Fruit fly (Drosophila melanogaster) whole organism, embryonic: ENCODE data around the gene Fdx1.

Experiments
- Asciz ChIP-seq: fragments of 200-800 bp; sonication (Bioruptor generic); optimal IDR thresholded peaks from 2 replicates; lab custom pipeline; 2017; ENCODE audit warnings: missing biosample characterization, mild to moderate bottlenecking, missing genetic modification characterization, missing genetic modification reagents
- Atf3 ChIP-seq: fragments of 200-800 bp; sonication (Bioruptor generic); optimal IDR thresholded peaks from 3 replicates; lab custom pipeline; 2016; ENCODE audit warnings: missing biosample characterization, missing genetic modification characterization
- CG10147 ChIP-seq: fragments of 200-800 bp; sonication (Bioruptor generic); optimal IDR thresholded peaks from 2 replicates; lab custom pipeline; 2019; ENCODE audit warnings: missing biosample characterization, mild to moderate bottlenecking, missing genetic modification characterization, moderate library complexity
- CG10321 ChIP-seq: fragments of 200-800 bp; sonication (Bioruptor generic); IDR thresholded peaks from 2 replicates; pipeline ENCODE4 v1.3.6; 2022; ENCODE audit warnings: missing biosample characterization, missing genetic modification characterization
- CG10431 ChIP-seq: fragments of 200-800 bp; sonication (Bioruptor generic); optimal IDR thresholded peaks from 3 replicates; lab custom pipeline; 2018; ENCODE audit warnings: missing biosample characterization, mild to moderate bottlenecking, missing genetic modification characterization
- CG11695 ChIP-seq: fragments of 200-800 bp; sonication (Bioruptor generic); IDR thresholded peaks from 3 replicates; pipeline ENCODE4 v1.3.6; 2022; ENCODE audit warnings: missing biosample characterization, missing genetic modification characterization
- CG11723 ChIP-seq: fragments of 200-800 bp; sonication (Bioruptor generic); optimal IDR thresholded peaks from 2 replicates; lab custom pipeline; 2017; ENCODE audit warnings: missing biosample characterization, mild to moderate bottlenecking, missing genetic modification characterization
- CG12104 ChIP-seq: fragments of 200-800 bp; sonication (Bioruptor generic); optimal IDR thresholded peaks from 3 replicates; lab custom pipeline; 2016; ENCODE audit warnings: missing biosample characterization, missing genetic modification characterization
- CG1233 ChIP-seq: fragments of 200-800 bp; sonication (Bioruptor generic); optimal IDR thresholded peaks from 4 replicates; lab custom pipeline; 2018; ENCODE audit warnings: missing biosample characterization, mild to moderate bottlenecking, missing genetic modification characterization
- CG13894 ChIP-seq: fragments of 200-800 bp; sonication (Bioruptor generic); optimal IDR thresholded peaks from 3 replicates; lab custom pipeline; 2018; ENCODE audit warnings: missing biosample characterization, mild to moderate bottlenecking, missing genetic modification characterization, moderate library complexity
- CG17385 ChIP-seq: fragments of 200-800 bp; sonication (Bioruptor generic); optimal IDR thresholded peaks from 3 replicates; lab custom pipeline; 2018; ENCODE audit warnings: missing biosample characterization, mild to moderate bottlenecking, missing genetic modification characterization
- CG17829 ChIP-seq: fragments of 200-800 bp; optimal IDR thresholded peaks from 2 replicates; lab custom pipeline; 2019; ENCODE audit warnings: missing biosample characterization, mild to moderate bottlenecking, missing genetic modification characterization, moderate library complexity
- CG18599 ChIP-seq: fragments of 200-800 bp; sonication (Bioruptor generic); optimal IDR thresholded peaks from 3 replicates; lab custom pipeline; 2017; ENCODE audit warnings: missing biosample characterization, missing genetic modification characterization, mild to moderate bottlenecking, moderate library complexity, missing genetic modification reagents
- CG2202 ChIP-seq: fragments of 200-800 bp; sonication (Bioruptor generic); optimal IDR thresholded peaks from 2 replicates; lab custom pipeline; 2018; ENCODE audit warnings: missing biosample characterization, mild to moderate bottlenecking, missing genetic modification characterization
- CG3726 ChIP-seq: fragments of 200-800 bp; sonication (Bioruptor generic); IDR thresholded peaks from 3 replicates; pipeline ENCODE4, ENCODE4 v1.3.6; 2022; ENCODE audit warnings: missing biosample characterization, missing genetic modification characterization
- CG4328 ChIP-seq: fragments of 200-800 bp; sonication (Bioruptor generic); optimal IDR thresholded peaks from 3 replicates; lab custom pipeline; 2017; ENCODE audit warnings: missing biosample characterization, missing genetic modification reagents, missing genetic modification characterization
- CG6654 ChIP-seq: fragments of 200-800 bp; sonication (Bioruptor generic); optimal IDR thresholded peaks from 2 replicates; lab custom pipeline; 2017; ENCODE audit warnings: missing biosample characterization, mild to moderate bottlenecking, missing genetic modification characterization
- CG6689 ChIP-seq: fragments of 200-800 bp; sonication (Bioruptor generic); IDR thresholded peaks from 2 replicates; pipeline ENCODE4 v1.3.6; 2022; ENCODE audit warnings: missing biosample characterization, missing genetic modification characterization
- CG7928 ChIP-seq: fragments of 200-800 bp; sonication (Bioruptor generic); optimal IDR thresholded peaks from 2 replicates; lab custom pipeline; 2017; ENCODE audit warnings: missing biosample characterization, mild to moderate bottlenecking, missing genetic modification characterization
- CG8478 ChIP-seq: fragments of >200 bp; optimal IDR thresholded peaks from 2 replicates; lab custom pipeline; 2018
- CrebB ChIP-seq: fragments of 200-800 bp; sonication (Bioruptor generic); optimal IDR thresholded peaks from 3 replicates; lab custom pipeline; 2018; ENCODE audit warnings: missing biosample characterization, mild to moderate bottlenecking, missing genetic modification characterization
- Dad ChIP-seq: fragments of 200-800 bp; sonication (Bioruptor generic); optimal IDR thresholded peaks from 3 replicates; lab custom pipeline; 2016; ENCODE audit warnings: missing biosample characterization, missing genetic modification characterization
- Dfd ChIP-seq, 2 experiments: fragments of >200 bp; optimal IDR thresholded peaks; 2 replicates each; lab custom pipeline; 2017; ENCODE audit warnings: missing biosample characterization in 2 of 2, missing genetic modification characterization in 2 of 2
- GATAe ChIP-seq: fragments of 200-800 bp; sonication (Bioruptor generic); conservative IDR thresholded peaks from 2 replicates; pipeline ENCODE4 v1.3.6; 2022; ENCODE audit warnings: missing biosample characterization, missing genetic modification characterization
- HLH3B ChIP-seq: fragments of 200-800 bp; sonication (Bioruptor generic); IDR thresholded peaks from 2 replicates; pipeline ENCODE4 v1.3.6; 2022; ENCODE audit warnings: missing biosample characterization, missing genetic modification characterization
- Hsf ChIP-seq: fragments of 200-800 bp; sonication (Bioruptor generic); optimal IDR thresholded peaks from 3 replicates; lab custom pipeline; 2016; ENCODE audit warnings: missing biosample characterization, missing genetic modification characterization
- Kr ChIP-seq: fragments of 200-800 bp; sonication (Bioruptor generic); optimal IDR thresholded peaks from 2 replicates; lab custom pipeline; 2017; ENCODE audit warnings: missing biosample characterization, mild to moderate bottlenecking, missing genetic modification characterization
- Oaz ChIP-seq: fragments of 200-800 bp; sonication (Bioruptor generic); IDR thresholded peaks from 2 replicates; pipeline ENCODE4 v1.3.6; 2022; ENCODE audit warnings: missing biosample characterization, missing genetic modification characterization
- Sox102F ChIP-seq: fragments of 200-800 bp; sonication (Bioruptor generic); optimal IDR thresholded peaks from 2 replicates; lab custom pipeline; 2018; ENCODE audit warnings: missing biosample characterization, mild to moderate bottlenecking, missing genetic modification characterization, moderate library complexity
- Tbp ChIP-seq: fragments of >200 bp; optimal IDR thresholded peaks from 2 replicates; lab custom pipeline; 2018; ENCODE audit warnings: missing biosample characterization, missing genetic modification characterization
- ac ChIP-seq: fragments of 200-800 bp; sonication (Bioruptor generic); optimal IDR thresholded peaks from 3 replicates; lab custom pipeline; 2017; ENCODE audit warnings: missing biosample characterization, mild to moderate bottlenecking, missing genetic modification characterization
- ap ChIP-seq: fragments of 200-800 bp; sonication (Bioruptor generic); IDR thresholded peaks from 2 replicates; pipeline ENCODE4 v1.3.6; 2022; ENCODE audit warnings: missing biosample characterization, missing genetic modification characterization
- br ChIP-seq: fragments of >200 bp; optimal IDR thresholded peaks from 2 replicates; lab custom pipeline; 2017
- cas ChIP-seq: fragments of 200-800 bp; sonication (Bioruptor generic); IDR thresholded peaks from 2 replicates; pipeline ENCODE4 v1.3.6; 2022; ENCODE audit warnings: missing biosample characterization, missing genetic modification characterization
- chinmo ChIP-seq: fragments of 200-800 bp; sonication (Bioruptor generic); IDR thresholded peaks from 4 replicates; pipeline ENCODE4 v1.3.6; 2022; ENCODE audit warnings: missing biosample characterization, missing genetic modification characterization; ENCODE audit not compliant: partially characterized antibody
- crol ChIP-seq: fragments of 200-800 bp; sonication (Bioruptor generic); IDR thresholded peaks from 2 replicates; pipeline ENCODE4 v1.3.6; 2022; ENCODE audit warnings: missing biosample characterization, missing genetic modification characterization
- emc ChIP-seq: fragments of 200-800 bp; sonication (Bioruptor generic); optimal IDR thresholded peaks from 2 replicates; lab custom pipeline; 2016; ENCODE audit warnings: missing biosample characterization, missing genetic modification characterization
- en ChIP-seq: fragments of 200-800 bp; sonication (Bioruptor generic); optimal IDR thresholded peaks from 2 replicates; lab custom pipeline; 2016; ENCODE audit warnings: missing biosample characterization, missing genetic modification characterization
- esg ChIP-seq: fragments of 200-800 bp; sonication (Bioruptor generic); conservative IDR thresholded peaks from 2 replicates; pipeline ENCODE4 v1.3.6; 2022; ENCODE audit warnings: missing biosample characterization, missing genetic modification characterization
- ewg ChIP-seq: fragments of 200-800 bp; sonication (Bioruptor generic); optimal IDR thresholded peaks from 3 replicates; lab custom pipeline; 2017; ENCODE audit warnings: mild to moderate bottlenecking, missing biosample characterization, missing genetic modification reagents, missing genetic modification characterization
- eyg ChIP-seq: fragments of 200-800 bp; sonication (Bioruptor generic); optimal IDR thresholded peaks from 3 replicates; lab custom pipeline; 2016; ENCODE audit warnings: missing biosample characterization, missing genetic modification characterization
- gfzf ChIP-seq: fragments of 200-800 bp; sonication (Bioruptor generic); optimal IDR thresholded peaks from 2 replicates; lab custom pipeline; 2016; ENCODE audit warnings: missing biosample characterization, mild to moderate bottlenecking, missing genetic modification characterization, moderate library complexity
- gsb ChIP-seq: fragments of 200-800 bp; sonication (Bioruptor generic); IDR thresholded peaks from 2 replicates; pipeline ENCODE4 v1.3.6; 2022; ENCODE audit warnings: missing biosample characterization, missing genetic modification characterization
- odd ChIP-seq: fragments of 200-800 bp; sonication (Bioruptor generic); optimal IDR thresholded peaks from 2 replicates; lab custom pipeline; 2017; ENCODE audit warnings: missing biosample characterization, mild to moderate bottlenecking, missing genetic modification characterization
- psq ChIP-seq: fragments of 200-800 bp; sonication (Bioruptor generic); optimal IDR thresholded peaks from 2 replicates; lab custom pipeline; 2017; ENCODE audit warnings: missing biosample characterization, missing genetic modification characterization
- slou ChIP-seq: fragments of 200-800 bp; sonication (Bioruptor generic); optimal IDR thresholded peaks from 3 replicates; lab custom pipeline; 2016; ENCODE audit warnings: missing biosample characterization, missing genetic modification characterization
- ssp ChIP-seq: fragments of 200-800 bp; sonication (Bioruptor generic); IDR thresholded peaks from 2 replicates; pipeline ENCODE4 v1.3.6; 2022; ENCODE audit warnings: missing biosample characterization, missing genetic modification characterization
- stwl ChIP-seq: fragments of 200-800 bp; sonication (Bioruptor generic); optimal IDR thresholded peaks from 3 replicates; lab custom pipeline; 2018; ENCODE audit warnings: missing biosample characterization, mild to moderate bottlenecking, missing genetic modification characterization, moderate library complexity
- tap ChIP-seq: fragments of 200-800 bp; optimal IDR thresholded peaks from 3 replicates; lab custom pipeline; 2019; ENCODE audit warnings: missing biosample characterization, mild to moderate bottlenecking, missing genetic modification characterization, moderate library complexity
- vfl ChIP-seq: fragments of 200-800 bp; sonication (Bioruptor generic); optimal IDR thresholded peaks from 2 replicates; lab custom pipeline; 2016; ENCODE audit warnings: missing biosample characterization, missing genetic modification characterization
- z ChIP-seq: fragments of 200-800 bp; sonication (Bioruptor generic); IDR thresholded peaks from 3 replicates; pipeline ENCODE4 v1.3.6; 2022; ENCODE audit warnings: missing biosample characterization, missing genetic modification characterization

The Fdx1 gene

DNA sequence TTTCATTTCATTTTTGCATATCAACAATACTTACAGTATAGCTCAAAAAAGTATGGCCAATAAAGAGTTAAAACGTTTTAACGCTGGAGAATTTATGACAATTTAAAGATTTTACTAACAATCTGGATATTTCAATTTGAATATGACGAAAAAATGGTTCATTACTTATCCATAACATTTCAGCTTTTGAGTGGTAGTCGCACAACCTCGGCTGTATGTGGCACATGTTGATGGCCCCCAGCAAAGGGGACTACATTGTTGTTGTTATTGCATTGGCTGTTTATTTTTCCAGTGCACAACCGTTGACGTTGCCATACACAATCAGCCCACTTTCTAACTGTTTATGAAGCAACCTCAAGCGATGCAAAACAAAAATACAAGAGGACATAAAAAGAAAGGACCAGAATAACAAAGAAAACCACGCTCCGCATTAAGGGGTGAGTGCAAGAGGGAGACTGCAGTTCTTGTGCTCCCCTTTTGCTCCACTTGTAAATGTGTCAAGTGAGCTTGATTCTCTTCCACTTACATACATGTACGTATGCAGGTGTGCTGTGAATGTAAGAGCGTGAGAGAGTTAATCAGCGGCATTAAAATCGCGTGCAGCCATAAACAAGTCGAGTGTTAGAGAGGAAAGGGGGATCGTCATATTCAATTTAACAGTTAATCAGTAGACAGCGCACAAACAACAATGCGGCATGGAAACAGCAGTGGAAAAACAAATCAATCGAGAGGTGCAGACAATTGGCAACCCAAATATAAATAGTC is 49.2 kb upstream of the Fdx1 start (continued):
- TF ChIP-seq CG10321 (GFP tag; lab: Robert Waterston, UW) (no peak), CG8478 (no peak), en (peak; percentile 3), GATAe (GFP tag; lab: Robert Waterston, UW) (no peak), gfzf (no peak), tap (tag; lab: Kevin White, UChicago) (peak; percentile 44), CG17829 (tag; lab: Kevin White, UChicago) (peak; percentile 2), Asciz (peak; percentile 52), Dfd (GFP tag; optimal IDR thresholded peaks at IDR 0.05; lab: Kevin White, UChicago) (no peak), psq (GFP tag; lab: Kevin White, UChicago) (no peak), Sox102F (peak; percentile 77), ap (GFP tag; lab: Robert Waterston, UW) (peak; percentile 62), CG12104 (no peak), br (lab: Kevin White, UChicago) (no peak), stwl (tag; lab: Kevin White, UChicago) (no peak), CG7928 (no peak), chinmo (GFP tag; lab: Robert Waterston, UW) (no peak), CG17385 (peak; percentile 11), cas (GFP tag; lab: Robert Waterston, UW) (no peak), crol (GFP tag; lab: Robert Waterston, UW) (no peak), Hsf (GFP tag; lab: Kevin White, UChicago) (peak; percentile 25), Oaz (GFP tag; lab: Robert Waterston, UW) (no peak), CG11723 (GFP tag; lab: Kevin White, UChicago) (no peak), odd (GFP tag; lab: Kevin White, UChicago) (peak; percentile 44), Kr (GFP tag; lab: Kevin White, UChicago) (no peak), CG1233 (GFP tag; lab: Kevin White, UChicago) (peak; percentile 12), esg (GFP tag; lab: Robert Waterston, UW) (peak; percentile 63; the same call in 1 of the 2 replicates), emc (no peak), Dad (GFP tag; lab: Kevin White, UChicago) (no peak), CG4328 (GFP tag; lab: Kevin White, UChicago) (no peak), CG6654 (GFP tag; lab: Kevin White, UChicago) (no peak), z (GFP tag; lab: Robert Waterston, UW) (no peak), CrebB (tag; lab: Kevin White, UChicago) (peak; percentile 25), slou (no peak), CG10431 (no peak), CG18599 (peak; percentile 38), ssp (GFP tag; lab: Robert Waterston, UW) (0 out of 2 replicates have a peak, but pooled peaks have one; percentile 16), CG10147 (GFP tag; lab: Kevin White, UChicago) (peak; percentile 49), HLH3B (GFP tag; lab: Robert Waterston, UW) (peak; percentile 65; the same call in 1 of the 2 replicates), eyg (no peak), CG3726 (GFP tag; lab: Robert Waterston, UW) (no peak), CG13894 (tag; lab: Kevin White, UChicago) (no peak), CG6689 (GFP tag; lab: Robert Waterston, UW) (peak; percentile 65; the same call in 1 of the 2 replicates), Tbp (GFP tag; lab: Kevin White, UChicago) (no peak), vfl (GFP tag; lab: Kevin White, UChicago) (no peak), ewg (GFP tag; lab: Kevin White, UChicago) (no peak), gsb (no peak), Atf3 (GFP tag; lab: Kevin White, UChicago) (no peak), CG2202 (tag; lab: Kevin White, UChicago) (no peak), CG11695 (peak; percentile 74; the same call in 2 of the 3 replicates), ac (GFP tag; lab: Kevin White, UChicago) (no peak)
